Fruit fly (Drosophila melanogaster) whole organism, embryonic: ENCODE measurements around the gene CG45002.

Experiments
- Ada2b ChIP-seq: fragments of 200-800 bp; sonication (Bioruptor generic); IDR thresholded peaks from 2 replicates; pipeline ENCODE4 v1.3.6; 2022; ENCODE audit warnings: missing biosample characterization, missing genetic modification characterization
- Aef1 ChIP-seq: fragments of 200-800 bp; sonication (Bioruptor generic); IDR thresholded peaks from 3 replicates; pipeline ENCODE4 v1.3.6; 2022; ENCODE audit warnings: missing biosample characterization, missing genetic modification characterization
- Awh ChIP-seq: fragments of 200-800 bp; sonication (Bioruptor generic); IDR thresholded peaks from 2 replicates; pipeline ENCODE4, ENCODE4 v1.3.6; 2022; ENCODE audit warnings: missing biosample characterization, missing genetic modification characterization
- CG11696 ChIP-seq: fragments of 200-800 bp; sonication (Bioruptor generic); IDR thresholded peaks from 2 replicates; pipeline ENCODE4 v1.3.6; 2022; ENCODE audit warnings: missing biosample characterization, missing genetic modification characterization
- CG12071 ChIP-seq: fragments of 200-800 bp; sonication (Bioruptor generic); optimal IDR thresholded peaks from 3 replicates; lab custom pipeline; 2018; ENCODE audit warnings: missing biosample characterization, mild to moderate bottlenecking, missing genetic modification characterization
- CG12236 ChIP-seq: fragments of 200-800 bp; sonication (Bioruptor generic); optimal IDR thresholded peaks from 2 replicates; lab custom pipeline; 2016; ENCODE audit warnings: missing biosample characterization, missing genetic modification characterization
- CG15011 ChIP-seq: fragments of 200-800 bp; sonication (Bioruptor generic); optimal IDR thresholded peaks from 3 replicates; lab custom pipeline; 2018; ENCODE audit warnings: missing biosample characterization, mild to moderate bottlenecking, missing genetic modification characterization
- CG17568 ChIP-seq: fragments of 200-800 bp; sonication (Bioruptor generic); optimal IDR thresholded peaks from 2 replicates; lab custom pipeline; 2018; ENCODE audit warnings: missing biosample characterization, mild to moderate bottlenecking, missing genetic modification characterization, moderate library complexity
- CG31224 ChIP-seq: fragments of 200-800 bp; sonication (Bioruptor generic); IDR thresholded peaks from 2 replicates; pipeline ENCODE4 v1.3.6; 2022; ENCODE audit warnings: missing biosample characterization, missing genetic modification characterization
- CG32767 ChIP-seq: fragments of 200-800 bp; sonication (Bioruptor generic); IDR thresholded peaks from 2 replicates; pipeline ENCODE4 v1.3.6; 2022; ENCODE audit warnings: missing biosample characterization, missing genetic modification characterization
- CG3407 ChIP-seq: fragments of 200-800 bp; sonication (Bioruptor generic); optimal IDR thresholded peaks from 2 replicates; lab custom pipeline; 2018; ENCODE audit warnings: missing biosample characterization, mild to moderate bottlenecking, missing genetic modification characterization
- CG4360 ChIP-seq: fragments of 200-800 bp; sonication (Bioruptor generic); IDR thresholded peaks from 2 replicates; pipeline ENCODE4 v1.3.6; 2022; ENCODE audit warnings: missing biosample characterization, missing genetic modification characterization
- CG5180 ChIP-seq: fragments of 200-800 bp; sonication (Bioruptor generic); optimal IDR thresholded peaks from 3 replicates; lab custom pipeline; 2017; ENCODE audit warnings: missing biosample characterization, missing genetic modification characterization, mild to moderate bottlenecking, moderate library complexity, missing genetic modification reagents
- CG6272 ChIP-seq: fragments of 200-800 bp; sonication (Bioruptor generic); IDR thresholded peaks from 2 replicates; pipeline ENCODE4 v1.3.6; 2022; ENCODE audit warnings: missing biosample characterization, missing genetic modification characterization
- CG6689 ChIP-seq: fragments of 200-800 bp; sonication (Bioruptor generic); IDR thresholded peaks from 2 replicates; pipeline ENCODE4 v1.3.6; 2022; ENCODE audit warnings: missing biosample characterization, missing genetic modification characterization
- CG7372 ChIP-seq: fragments of 200-800 bp; sonication (Bioruptor generic); IDR thresholded peaks from 2 replicates; pipeline ENCODE4 v1.3.6; 2022; ENCODE audit warnings: missing biosample characterization, missing genetic modification characterization
- CG7839 ChIP-seq: fragments of 200-800 bp; sonication (Bioruptor generic); optimal IDR thresholded peaks from 3 replicates; lab custom pipeline; 2018; ENCODE audit warnings: missing biosample characterization, mild to moderate bottlenecking, missing genetic modification characterization, moderate library complexity
- CG7987 ChIP-seq: fragments of 200-800 bp; sonication (Bioruptor generic); optimal IDR thresholded peaks from 2 replicates; lab custom pipeline; 2018; ENCODE audit warnings: missing biosample characterization, mild to moderate bottlenecking, missing genetic modification characterization, moderate library complexity
- CG8478 ChIP-seq: fragments of >200 bp; optimal IDR thresholded peaks from 2 replicates; lab custom pipeline; 2018
- CG9215 ChIP-seq: fragments of 200-800 bp; sonication (Bioruptor generic); IDR thresholded peaks from 2 replicates; pipeline ENCODE4 v1.3.6; 2022; ENCODE audit warnings: missing biosample characterization, missing genetic modification characterization
- CG9609 ChIP-seq: fragments of 200-800 bp; sonication (Bioruptor generic); optimal IDR thresholded peaks from 3 replicates; lab custom pipeline; 2016; ENCODE audit warnings: missing biosample characterization, missing genetic modification characterization
- CoRest ChIP-seq: fragments of 200-800 bp; sonication (Bioruptor generic); optimal IDR thresholded peaks from 3 replicates; lab custom pipeline; 2018; ENCODE audit warnings: missing biosample characterization, mild to moderate bottlenecking, missing genetic modification characterization, moderate library complexity
- Dbx ChIP-seq: fragments of 200-800 bp; sonication (Bioruptor generic); IDR thresholded peaks from 3 replicates; pipeline ENCODE4 v1.3.6; 2022; ENCODE audit warnings: missing biosample characterization, missing genetic modification characterization
- Dll ChIP-seq: fragments of 200-800 bp; sonication (Bioruptor generic); IDR thresholded peaks from 4 replicates; pipeline ENCODE4 v1.3.6; 2022; ENCODE audit warnings: missing biosample characterization, missing genetic modification characterization; ENCODE audit not compliant: partially characterized antibody
- HLHmδ ChIP-seq: fragments of 200-800 bp; sonication (Bioruptor generic); optimal IDR thresholded peaks from 2 replicates; lab custom pipeline; 2018; ENCODE audit warnings: missing biosample characterization, mild to moderate bottlenecking, missing genetic modification characterization, moderate library complexity
- Myb ChIP-seq: fragments of 200-800 bp; sonication (Bioruptor generic); optimal IDR thresholded peaks from 2 replicates; lab custom pipeline; 2016; ENCODE audit warnings: missing biosample characterization, missing genetic modification characterization
- Nf-YC ChIP-seq: fragments of 200-800 bp; optimal IDR thresholded peaks from 3 replicates; lab custom pipeline; 2019; ENCODE audit warnings: missing biosample characterization, mild to moderate bottlenecking, missing genetic modification characterization, moderate library complexity
- Oaz ChIP-seq: fragments of 200-800 bp; sonication (Bioruptor generic); IDR thresholded peaks from 2 replicates; pipeline ENCODE4 v1.3.6; 2022; ENCODE audit warnings: missing biosample characterization, missing genetic modification characterization
- Optix ChIP-seq: fragments of 200-800 bp; sonication (Bioruptor generic); IDR thresholded peaks from 3 replicates; pipeline ENCODE4 v1.3.6; 2022; ENCODE audit warnings: missing biosample characterization, missing genetic modification characterization
- Pdp1 ChIP-seq, 2 experiments: fragments of 200-800 bp; sonication (Bioruptor generic); optimal IDR thresholded peaks; 3 replicates each; lab custom pipeline; 2016; ENCODE audit warnings: missing biosample characterization in 2 of 2, missing genetic modification characterization in 2 of 2, mild to moderate bottlenecking in 1 of 2, moderate library complexity in 1 of 2
- Rfx ChIP-seq: fragments of 200-800 bp; sonication (Bioruptor generic); IDR thresholded peaks from 2 replicates; pipeline ENCODE4 v1.3.6; 2022; ENCODE audit warnings: missing biosample characterization, missing genetic modification characterization
- ap ChIP-seq: fragments of 200-800 bp; sonication (Bioruptor generic); IDR thresholded peaks from 2 replicates; pipeline ENCODE4 v1.3.6; 2022; ENCODE audit warnings: missing biosample characterization, missing genetic modification characterization
- bbx ChIP-seq: fragments of 200-800 bp; sonication (Bioruptor generic); IDR thresholded peaks from 2 replicates; pipeline ENCODE4 v1.3.6; 2022; ENCODE audit warnings: missing biosample characterization, missing genetic modification characterization; ENCODE audit not compliant: partially characterized antibody
- br ChIP-seq: fragments of >200 bp; optimal IDR thresholded peaks from 2 replicates; lab custom pipeline; 2017
- cato ChIP-seq: fragments of 200-800 bp; sonication (Bioruptor generic); optimal IDR thresholded peaks from 2 replicates; lab custom pipeline; 2016; ENCODE audit warnings: missing biosample characterization, missing genetic modification characterization, borderline replicate concordance
- chm ChIP-seq: fragments of 200-800 bp; sonication (Bioruptor generic); IDR thresholded peaks from 2 replicates; pipeline ENCODE4 v1.3.6; 2022; ENCODE audit warnings: missing biosample characterization, missing genetic modification characterization
- fd102C ChIP-seq: fragments of 200-800 bp; sonication (Bioruptor generic); optimal IDR thresholded peaks from 2 replicates; lab custom pipeline; 2018; ENCODE audit warnings: missing biosample characterization, mild to moderate bottlenecking, missing genetic modification characterization, moderate library complexity
- gcm ChIP-seq: fragments of 200-800 bp; sonication (Bioruptor generic); optimal IDR thresholded peaks from 2 replicates; lab custom pipeline; 2019; ENCODE audit warnings: missing biosample characterization, mild to moderate bottlenecking, missing genetic modification characterization, moderate library complexity
- gem ChIP-seq: fragments of 200-800 bp; sonication (Bioruptor generic); optimal IDR thresholded peaks from 2 replicates; lab custom pipeline; 2019; ENCODE audit warnings: missing biosample characterization, mild to moderate bottlenecking, missing genetic modification characterization, moderate library complexity
- hbn ChIP-seq: fragments of 200-800 bp; sonication (Bioruptor generic); IDR thresholded peaks from 2 replicates; pipeline ENCODE4 v1.3.6; 2022; ENCODE audit warnings: missing biosample characterization, missing genetic modification characterization; ENCODE audit not compliant: partially characterized antibody
- hth ChIP-seq: fragments of >200 bp; optimal IDR thresholded peaks from 2 replicates; lab custom pipeline; 2017; ENCODE audit warnings: inconsistent platforms
- lmd ChIP-seq: fragments of 200-800 bp; sonication (Bioruptor generic); IDR thresholded peaks from 2 replicates; pipeline ENCODE4 v1.3.6; 2022; ENCODE audit warnings: missing biosample characterization, missing genetic modification characterization
- maf-S ChIP-seq: fragments of 200-800 bp; sonication (Bioruptor generic); optimal IDR thresholded peaks from 2 replicates; lab custom pipeline; 2016; ENCODE audit warnings: missing biosample characterization, missing genetic modification characterization
- mam ChIP-seq: fragments of 200-800 bp; sonication (Bioruptor generic); optimal IDR thresholded peaks from 3 replicates; lab custom pipeline; 2016; ENCODE audit warnings: missing biosample characterization, missing genetic modification characterization
- nerfin-2 ChIP-seq: fragments of 200-800 bp; sonication (Bioruptor generic); IDR thresholded peaks from 2 replicates; pipeline ENCODE4 v1.3.6; 2022; ENCODE audit warnings: missing biosample characterization, missing genetic modification characterization; ENCODE audit not compliant: partially characterized antibody
- otp ChIP-seq: fragments of 200-800 bp; sonication (Bioruptor generic); IDR thresholded peaks from 3 replicates; pipeline ENCODE4, ENCODE4 v1.3.6; 2022; ENCODE audit warnings: missing biosample characterization, missing genetic modification characterization
- phol ChIP-seq: fragments of 200-800 bp; sonication (Bioruptor generic); optimal IDR thresholded peaks from 3 replicates; lab custom pipeline; 2018; ENCODE audit warnings: missing biosample characterization, mild to moderate bottlenecking, missing genetic modification characterization, moderate library complexity
- seq ChIP-seq: fragments of 200-800 bp; sonication (Bioruptor generic); IDR thresholded peaks from 2 replicates; pipeline ENCODE4 v1.3.6; 2022; ENCODE audit warnings: missing biosample characterization, missing genetic modification characterization
- slp2 ChIP-seq: fragments of 200-800 bp; sonication (Bioruptor generic); optimal IDR thresholded peaks from 2 replicates; lab custom pipeline; 2016; ENCODE audit warnings: missing biosample characterization, missing genetic modification characterization
- unpg ChIP-seq: fragments of 200-800 bp; sonication (Bioruptor generic); optimal IDR thresholded peaks from 3 replicates; lab custom pipeline; 2018; ENCODE audit warnings: missing biosample characterization, mild to moderate bottlenecking, missing genetic modification characterization, moderate library complexity
- wor ChIP-seq: fragments of 200-800 bp; sonication (Bioruptor generic); IDR thresholded peaks from 2 replicates; pipeline ENCODE4 v1.3.6; 2022; ENCODE audit warnings: missing biosample characterization, missing genetic modification characterization
- zfh1 ChIP-seq: fragments of 200-800 bp; sonication (Bioruptor generic); IDR thresholded peaks from 3 replicates; pipeline ENCODE4 v1.3.6; 2022; ENCODE audit warnings: missing biosample characterization, missing genetic modification characterization

Gene CG45002

DNA sequence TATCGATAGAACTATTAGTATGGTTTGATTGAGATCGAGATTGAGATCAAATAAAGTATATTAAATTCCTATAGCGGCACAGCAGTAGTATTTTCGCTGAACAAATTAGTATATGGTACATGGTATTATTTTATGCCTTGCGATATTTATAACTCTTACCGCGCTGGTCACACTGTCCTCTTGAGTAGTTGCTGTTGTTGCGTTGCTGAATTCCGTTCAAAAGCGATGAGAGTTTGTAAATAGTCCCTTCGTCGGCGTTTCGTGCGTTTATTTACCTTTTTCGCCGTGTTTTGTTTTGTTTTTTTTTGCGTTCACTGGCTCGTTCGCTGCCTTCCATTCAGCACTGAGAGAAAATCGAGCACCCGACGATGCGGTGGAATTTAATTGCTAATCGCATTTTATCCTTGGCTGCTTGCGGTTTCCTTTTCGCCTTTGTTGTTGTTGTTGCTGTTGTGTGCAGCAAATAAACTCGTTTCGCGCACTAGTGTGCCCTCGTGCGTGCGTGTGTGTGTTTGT, 40.9 kb upstream of the CG45002 start, which contains the start of gene CG5004 (continued):
- TF ChIP-seq gcm (GFP tag; lab: Kevin White, UChicago) (no peak), cato (GFP tag; lab: Kevin White, UChicago) (no peak), nerfin-2 (GFP tag; lab: Robert Waterston, UW) (no peak), wor (GFP tag; lab: Robert Waterston, UW) (no peak), CG4360 (GFP tag; lab: Robert Waterston, UW) (peak; percentile 93), ap (GFP tag; lab: Robert Waterston, UW) (no peak), Optix (no peak), hth (no peak), otp (GFP tag; lab: Robert Waterston, UW) (no peak), gem (no peak), CG32767 (GFP tag; lab: Robert Waterston, UW) (no peak), Awh (GFP tag; lab: Robert Waterston, UW) (no peak), Myb (GFP tag; lab: Kevin White, UChicago) (peak; percentile 22), slp2 (GFP tag; lab: Kevin White, UChicago) (no peak), maf-S (GFP tag; lab: Kevin White, UChicago) (no peak), Aef1 (GFP tag; lab: Robert Waterston, UW) (peak; percentile 58; the same call in 2 of the 3 replicates), Pdp1 (GFP tag; optimal IDR thresholded peaks at IDR 0.05; lab: Kevin White, UChicago) (peak in 1 of 2 experiments; percentile 34), unpg (GFP tag; lab: Kevin White, UChicago) (peak; percentile 1), CG5180 (GFP tag; lab: Kevin White, UChicago) (no peak), CG6689 (no peak), hbn (GFP tag; lab: Robert Waterston, UW) (no peak; the same call in 1 of the 2 replicates), HLHmδ (no peak), Rfx (GFP tag; lab: Robert Waterston, UW) (0 out of 2 replicates have a peak, but pooled peaks have one; percentile 8), br (no peak), Oaz (no peak), CG8478 (no peak), CG7987 (GFP tag; lab: Kevin White, UChicago) (no peak), CG11696 (no peak), CG9215 (GFP tag; lab: Robert Waterston, UW) (no peak), CG12236 (GFP tag; lab: Kevin White, UChicago) (no peak), Dbx (GFP tag; lab: Robert Waterston, UW) (no peak; the same call in 2 of the 3 replicates), seq (GFP tag; lab: Robert Waterston, UW) (no peak), mam (no peak), CG15011 (GFP tag; lab: Kevin White, UChicago) (no peak), bbx (GFP tag; lab: Robert Waterston, UW) (peak; percentile 43; the same call in 1 of the 2 replicates), Nf-YC (no peak), CG17568 (GFP tag; lab: Kevin White, UChicago) (peak; percentile 52), Ada2b (no peak), phol (no peak), CoRest (tag; lab: Kevin White, UChicago) (no peak), CG9609 (GFP tag; lab: Kevin White, UChicago) (no peak), CG6272 (GFP tag; lab: Robert Waterston, UW) (no peak), lmd (GFP tag; lab: Robert Waterston, UW) (no peak), fd102C (GFP tag; lab: Kevin White, UChicago) (no peak), CG12071 (GFP tag; lab: Kevin White, UChicago) (no peak), CG3407 (GFP tag; lab: Kevin White, UChicago) (no peak), zfh1 (GFP tag; lab: Robert Waterston, UW) (no peak), Dll (0 out of 4 replicates have a peak, but pooled peaks have one; percentile 45), CG7839 (tag; lab: Kevin White, UChicago) (no peak), CG31224 (GFP tag; lab: Robert Waterston, UW) (no peak), CG7372 (GFP tag; lab: Robert Waterston, UW) (no peak), chm (GFP tag; lab: Robert Waterston, UW) (no peak; the same call in 1 of the 2 replicates)
